Worm (Caenorhabditis elegans) whole organism, L3 larva: ENCODE data around the gene F21C10.18.

Experiments
- ceh-9 ChIP-seq: sonication (generic microtip); optimal IDR thresholded peaks from 2 replicates; lab custom pipeline; 2018; ENCODE audit warnings: missing biosample characterization, missing genetic modification characterization
- fkh-2 ChIP-seq: fragments of 150-350 bp; optimal IDR thresholded peaks from 2 replicates; lab custom pipeline; 2014; ENCODE audit warnings: missing biosample characterization, missing genetic modification reagents, missing genetic modification characterization
- nhr-28 ChIP-seq: fragments of 150-350 bp; optimal IDR thresholded peaks from 2 replicates; lab custom pipeline; 2014; ENCODE audit warnings: missing biosample characterization, missing genetic modification characterization
- pha-4 ChIP-seq: fragments of 150-350 bp; optimal IDR thresholded peaks from 2 replicates; lab custom pipeline; 2014; ENCODE audit warnings: missing biosample characterization, missing genetic modification reagents, missing genetic modification characterization

ce11 chrV:9109281-9109680 lies 962 bp downstream of the F21C10.18 start, which contains the start of gene pqn-31:
- TF ChIP-seq fkh-2 (tag; lab: Kevin White, UChicago) (no peak), ceh-9 (tag; lab: Kevin White, UChicago) (no peak), pha-4 (tag; lab: Kevin White, UChicago) (peak; percentile 37), nhr-28 (tag; lab: Kevin White, UChicago) (no peak)
